Fruit fly (Drosophila melanogaster) S2 (cell line): ENCODE results near the gene Dpp10.

ENCODE experiments used
- CG8478 ChIP-seq: fragments of >200 bp; optimal IDR thresholded peaks from 2 replicates; lab custom pipeline; 2018
- CTCF ChIP-seq, 2 experiments: fragments of >200 bp; optimal IDR thresholded peaks; 2 replicates each; lab custom pipeline; 2018

The Dpp10 gene

DNA sequence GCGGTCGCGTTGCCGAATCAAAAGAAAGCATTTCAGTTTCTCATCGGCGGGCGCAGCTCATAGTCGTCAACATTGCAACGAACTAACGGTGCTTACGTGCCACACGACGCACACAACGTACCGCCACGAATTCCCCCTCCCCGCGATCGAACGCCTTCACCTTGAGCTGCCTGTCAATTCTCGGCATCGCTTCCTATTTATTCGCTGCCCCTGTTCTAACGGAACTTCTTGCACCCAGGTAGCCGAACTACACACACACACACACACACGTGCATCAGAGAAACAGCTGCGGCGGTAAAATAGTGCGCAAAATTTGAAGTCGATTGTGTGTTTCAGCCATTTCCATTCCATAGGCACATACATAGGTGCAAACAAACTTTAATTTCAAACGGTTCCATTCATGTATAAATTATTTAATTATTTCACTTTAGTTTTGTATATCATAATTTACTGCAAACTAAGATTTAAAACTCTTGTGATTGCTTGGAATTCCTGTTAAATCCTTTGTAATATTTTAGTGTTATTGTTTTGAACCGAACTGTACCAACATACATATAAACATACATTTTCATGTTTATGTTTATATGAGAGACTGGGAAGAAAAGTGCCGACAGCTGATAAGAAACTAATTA is 10.6 kb upstream of the Dpp10 start:
- TF ChIP-seq CG8478 (lab: Kevin White, UChicago): no peak
- TF ChIP-seq CTCF (optimal IDR thresholded peaks at IDR 0.05; lab: Kevin White, UChicago): no peak

DNA sequence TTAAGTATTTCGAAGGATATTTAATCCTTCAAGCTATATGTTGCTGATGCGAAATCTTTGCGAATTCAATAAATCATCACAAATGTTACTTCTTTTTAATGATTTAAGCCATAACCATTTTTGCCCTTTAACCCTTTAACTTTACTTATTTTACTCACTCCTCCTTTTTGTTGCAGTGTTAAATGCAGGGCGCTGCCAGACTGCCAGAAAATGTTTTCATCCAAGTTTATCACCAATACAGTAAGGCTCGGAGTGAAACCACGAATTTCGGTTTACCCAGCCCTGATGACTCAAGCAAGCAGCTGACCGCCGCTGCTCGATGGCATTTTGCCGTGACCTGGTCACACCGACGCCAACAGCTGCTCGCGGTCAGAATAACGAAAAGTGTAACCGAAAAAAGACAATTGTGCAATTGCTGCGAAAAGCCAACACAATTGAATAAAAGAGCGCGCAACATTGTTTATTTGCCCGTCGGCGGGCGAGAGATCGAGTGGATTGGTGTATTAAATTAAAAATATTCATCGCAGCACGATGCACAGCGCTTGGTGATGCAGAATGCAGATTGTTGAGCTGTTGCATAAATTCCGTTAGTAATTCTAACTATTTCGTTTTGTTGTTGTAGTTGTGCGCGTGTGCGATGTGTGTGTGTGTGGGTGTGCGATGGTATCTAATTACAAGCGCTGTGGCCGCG is 10.0 kb upstream of the Dpp10 start, which contains the start of gene CG11050:
CG11050 (plus strand) TSS at position 329 of the 691 bp plus-strand sequence.
- no peak for TF ChIP-seq CG8478 (lab: Kevin White, UChicago)
- peak; percentile 71 to 72 for TF ChIP-seq CTCF (optimal IDR thresholded peaks at IDR 0.05; lab: Kevin White, UChicago)

DNA sequence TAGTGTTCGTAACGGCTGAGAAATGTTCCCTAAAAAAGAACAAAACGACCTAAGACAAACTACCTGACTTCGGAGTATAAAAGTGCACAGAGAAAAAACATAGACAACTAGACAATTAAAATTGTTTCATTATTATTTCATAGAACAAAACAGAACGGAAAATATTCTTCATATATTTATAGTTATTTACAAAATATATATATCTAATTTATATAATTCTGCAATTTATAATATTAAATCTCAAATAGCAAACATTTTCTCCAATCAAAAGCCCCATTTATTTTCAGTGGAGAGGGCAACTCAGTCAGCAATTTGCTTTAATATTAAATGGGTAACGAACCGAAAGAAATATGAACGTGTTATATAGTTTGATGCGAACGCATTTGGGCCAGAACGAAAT is 5.8 kb downstream of the Dpp10 start:
- TF ChIP-seq CG8478 (lab: Kevin White, UChicago) (no peak), CTCF (optimal IDR thresholded peaks at IDR 0.05; lab: Kevin White, UChicago) (no peak)

DNA sequence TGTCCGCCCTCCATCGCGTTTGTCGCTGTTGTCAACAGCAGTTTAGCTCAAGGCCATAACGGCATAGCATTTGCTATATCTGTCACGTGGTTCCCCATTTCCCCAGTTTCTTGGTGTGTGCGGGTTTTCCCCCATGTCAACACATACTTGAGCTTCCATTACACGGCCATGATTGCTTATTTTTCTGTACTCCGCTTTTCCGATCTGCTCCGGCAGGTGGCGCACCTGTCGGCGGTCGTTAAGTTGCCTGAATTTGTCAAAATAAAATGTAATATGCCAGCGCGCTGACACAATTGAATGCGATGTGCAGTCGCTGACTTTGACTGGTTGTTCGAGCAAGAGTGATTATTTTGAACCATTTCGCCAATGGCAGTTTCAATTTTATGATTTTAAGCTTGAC is 16.5 kb downstream of the Dpp10 start:
- TF ChIP-seq CTCF (optimal IDR thresholded peaks at IDR 0.05; lab: Kevin White, UChicago) (peak; percentile 61 to 68), CG8478 (lab: Kevin White, UChicago) (no peak)

DNA sequence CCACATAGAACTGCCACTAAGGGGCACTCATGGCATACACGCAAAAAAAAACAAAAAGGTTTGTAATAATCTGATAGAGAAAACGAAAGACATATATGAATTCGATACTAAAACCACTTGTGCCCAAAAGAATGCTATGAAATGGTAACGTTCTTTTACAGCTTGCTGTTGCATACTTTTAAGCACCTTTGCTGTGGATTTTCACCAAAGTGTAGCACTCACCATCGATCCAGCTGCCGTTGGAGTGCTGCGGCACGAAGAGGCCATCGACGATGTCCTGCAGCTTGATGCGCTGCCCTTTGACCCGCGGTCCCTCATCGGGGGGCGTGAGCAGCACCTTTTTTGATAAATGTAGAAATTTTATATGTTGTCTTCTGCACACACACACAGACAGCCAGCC is 21.8 kb downstream of the Dpp10 start:
- TF ChIP-seq CTCF (optimal IDR thresholded peaks at IDR 0.05; lab: Kevin White, UChicago): no peak

DNA sequence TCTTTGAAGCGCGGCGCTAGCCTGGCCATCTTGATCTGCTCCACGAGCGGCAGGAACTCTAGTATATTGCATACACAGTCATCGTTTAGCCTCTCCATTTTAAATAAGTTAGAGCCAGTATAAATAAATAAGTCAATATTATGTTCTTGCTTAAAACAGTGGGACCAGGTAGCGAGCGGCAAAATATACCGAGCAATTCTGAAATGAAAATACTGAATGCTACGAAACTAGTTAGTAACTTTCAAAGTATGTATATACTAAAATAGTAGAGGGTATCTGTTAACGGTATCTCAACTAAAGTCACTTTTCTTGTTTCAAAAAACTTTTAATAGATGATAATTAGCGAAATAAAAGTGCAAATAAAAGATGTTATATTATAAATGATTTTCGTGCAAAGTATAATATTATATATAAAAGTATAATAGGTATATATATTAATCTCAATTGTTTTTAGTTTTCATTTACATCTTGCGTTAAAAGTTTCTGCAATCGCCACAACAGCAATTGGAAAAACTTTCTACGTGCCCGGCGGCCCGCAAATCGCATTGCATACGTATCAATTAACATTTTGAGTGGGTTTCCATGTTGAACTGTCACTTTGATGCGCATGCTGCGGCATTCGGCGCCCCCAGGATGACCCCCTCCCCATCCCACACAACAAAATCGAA is 34.7 kb downstream of the Dpp10 start, which contains the start of gene CG13766:
CG13766 (minus strand) TSS at position 162 of the 668 bp plus-strand sequence.
- TF ChIP-seq CTCF (optimal IDR thresholded peaks at IDR 0.05; lab: Kevin White, UChicago) (no peak), CG8478 (lab: Kevin White, UChicago) (no peak)

DNA sequence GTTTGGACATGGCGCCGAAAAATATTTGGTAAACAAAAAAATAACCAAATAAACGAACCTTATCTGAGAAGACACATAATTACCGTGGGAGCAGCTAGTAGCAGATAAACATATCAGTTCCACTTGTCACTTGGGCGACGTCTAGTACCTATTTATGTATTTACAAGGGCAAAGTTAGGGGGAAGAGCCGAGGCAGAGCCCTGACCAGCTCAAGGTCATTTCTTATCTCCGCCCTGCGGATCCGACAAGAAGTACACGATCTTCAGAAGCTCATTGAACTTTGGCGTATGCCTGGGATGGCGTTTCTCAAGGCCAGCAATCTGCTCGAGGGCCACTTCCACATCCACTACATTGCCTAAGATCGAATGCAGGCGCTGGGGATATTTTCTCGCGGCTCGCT is 35.9 kb downstream of the Dpp10 start:
- TF ChIP-seq CTCF (optimal IDR thresholded peaks at IDR 0.05; lab: Kevin White, UChicago): no peak
- no peak for TF ChIP-seq CG8478 (lab: Kevin White, UChicago)

DNA sequence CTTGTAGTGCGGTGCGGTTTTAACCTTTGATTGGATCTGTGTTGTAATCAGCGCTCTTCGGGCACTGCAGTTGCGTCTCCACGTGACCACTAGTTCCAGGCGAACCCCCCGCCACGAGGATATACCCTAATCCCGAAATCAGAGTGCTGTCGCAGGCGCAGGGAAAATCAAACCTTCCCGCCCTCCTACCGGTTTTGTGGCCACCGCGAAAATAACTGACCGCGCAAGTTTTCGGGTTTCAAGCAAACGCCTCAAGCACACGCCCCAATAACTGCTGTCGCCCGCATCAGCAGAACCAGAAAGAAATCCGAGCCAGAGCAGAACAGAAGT is 38.5 kb downstream of the Dpp10 start:
- TF ChIP-seq CTCF (optimal IDR thresholded peaks at IDR 0.05; lab: Kevin White, UChicago) (no peak), CG8478 (lab: Kevin White, UChicago) (no peak)

DNA sequence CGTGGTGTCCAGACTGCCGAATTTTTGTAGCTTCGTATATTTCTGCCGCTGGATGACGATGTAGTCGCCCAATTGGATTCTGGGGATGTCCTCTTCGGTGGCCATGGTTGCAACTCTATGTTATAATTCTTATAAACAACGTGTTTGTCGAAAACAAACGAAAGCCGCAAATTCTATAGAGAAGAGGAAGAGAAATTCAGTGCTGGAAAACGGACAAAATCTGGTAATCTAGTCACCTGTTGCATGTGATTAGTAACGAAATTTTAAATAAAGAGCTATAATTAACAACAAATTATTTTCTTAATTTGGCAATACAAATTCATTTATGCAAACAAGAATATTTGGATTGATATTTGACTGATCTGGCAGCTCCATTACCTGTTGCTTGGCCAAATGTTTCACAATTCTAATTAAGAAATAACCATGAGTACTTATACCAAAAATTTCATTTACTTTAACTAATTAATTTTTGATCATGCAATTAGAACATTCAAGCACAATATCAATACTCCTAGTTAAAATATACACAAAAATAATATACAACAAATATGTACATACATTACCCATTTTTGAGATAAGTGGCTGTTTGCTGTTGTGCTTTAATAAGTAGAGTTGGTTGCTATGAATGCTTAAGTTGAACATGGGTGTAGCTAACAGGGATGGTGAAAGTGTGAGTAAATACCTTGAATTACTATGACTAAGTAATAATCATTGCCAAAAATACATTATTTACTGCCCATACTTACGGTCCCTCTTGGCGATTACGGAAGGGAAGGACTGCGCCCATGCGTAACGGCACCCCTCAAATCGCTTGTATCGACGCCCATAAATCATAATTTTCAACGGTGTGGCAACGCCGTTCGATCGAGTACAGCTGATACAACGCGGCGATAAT is 39.2 kb downstream of the Dpp10 start, which contains the start of the genes Trmt6 and Ent2:
Trmt6 (minus strand) TSS at position 827 of the 895 bp plus-strand sequence.
Ent2 (plus strand) TSS at position 863 of the 895 bp plus-strand sequence.
- TF ChIP-seq CTCF (optimal IDR thresholded peaks at IDR 0.05; lab: Kevin White, UChicago) (peak in 1 of 2 experiments; percentile 11), CG8478 (lab: Kevin White, UChicago) (no peak)

DNA sequence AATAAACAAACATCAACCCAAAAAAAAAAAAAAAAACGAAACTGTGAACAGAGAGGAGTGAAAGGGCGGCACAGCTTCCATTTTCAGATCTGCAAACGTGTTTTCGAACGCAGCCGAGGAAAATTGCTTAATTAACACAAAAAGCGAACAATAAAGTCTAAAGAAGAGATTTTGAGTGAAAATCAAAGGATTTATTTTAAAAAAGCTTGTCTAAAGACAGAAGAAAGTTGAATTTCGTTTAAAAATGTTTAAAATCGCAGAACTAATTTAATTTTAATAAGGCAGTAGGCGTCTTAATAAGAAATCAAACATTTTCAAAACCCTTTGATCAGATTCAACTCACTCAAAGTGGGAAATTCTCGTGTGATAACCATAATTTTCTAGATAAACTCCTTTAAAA is 41.7 kb downstream of the Dpp10 start, which contains the start of gene COX5BL:
COX5BL (plus strand) TSS at position 301 of the 400 bp plus-strand sequence.
- TF ChIP-seq CG8478 (lab: Kevin White, UChicago): no peak
- no peak for TF ChIP-seq CTCF (optimal IDR thresholded peaks at IDR 0.05; lab: Kevin White, UChicago)

DNA sequence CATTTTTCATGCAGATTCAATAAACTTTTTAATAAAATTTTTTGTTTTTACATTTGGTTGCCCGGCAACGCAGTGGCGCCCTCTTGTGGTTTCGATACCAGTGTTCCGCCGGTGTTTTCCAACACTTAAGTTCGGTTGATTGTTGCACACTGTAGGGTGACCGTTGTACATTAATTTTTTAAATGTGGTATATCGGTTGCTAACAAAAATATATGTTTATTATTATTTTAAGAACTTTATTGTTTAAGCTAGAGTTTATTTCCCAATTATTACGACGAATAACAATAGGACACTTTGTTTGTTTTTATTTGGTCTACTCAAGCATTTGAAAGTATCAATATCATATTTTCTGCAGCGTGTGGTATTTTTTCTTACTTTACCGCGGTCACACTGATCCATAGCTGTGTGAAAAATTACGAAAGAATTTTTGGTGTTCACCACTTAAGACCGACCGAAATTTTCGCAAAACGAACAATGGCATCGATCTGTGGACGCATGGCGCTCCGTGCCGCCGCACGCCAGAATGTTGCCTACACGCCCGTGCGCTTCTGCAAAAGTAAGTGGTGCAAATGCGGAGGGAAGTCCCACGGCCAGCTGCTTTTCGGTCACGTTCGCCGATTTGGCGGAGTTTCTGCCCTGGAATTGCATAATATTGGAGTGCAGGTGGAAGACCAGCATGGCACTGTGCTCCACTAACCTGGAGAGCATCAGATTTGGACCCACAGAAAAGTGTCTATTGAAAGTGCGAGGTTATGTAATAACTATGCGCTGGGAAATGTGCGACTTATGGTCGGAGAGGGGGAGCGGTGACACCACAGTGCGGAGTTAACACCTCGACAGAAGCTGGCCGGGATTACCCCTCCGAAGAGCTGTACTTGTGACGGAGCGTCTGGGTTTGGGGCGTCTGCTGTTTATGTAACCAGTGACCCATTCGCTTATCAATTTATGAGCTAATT is 43.2 kb downstream of the Dpp10 start, which contains the start of the genes IFT52 and COX5B:
IFT52 (minus strand) TSS at position 74 of the 956 bp plus-strand sequence.
COX5B (plus strand) TSS at position 372 of the 956 bp plus-strand sequence.
- TF ChIP-seq CG8478 (lab: Kevin White, UChicago) (no peak), CTCF (optimal IDR thresholded peaks at IDR 0.05; lab: Kevin White, UChicago) (peak; percentile 71 to 91)

DNA sequence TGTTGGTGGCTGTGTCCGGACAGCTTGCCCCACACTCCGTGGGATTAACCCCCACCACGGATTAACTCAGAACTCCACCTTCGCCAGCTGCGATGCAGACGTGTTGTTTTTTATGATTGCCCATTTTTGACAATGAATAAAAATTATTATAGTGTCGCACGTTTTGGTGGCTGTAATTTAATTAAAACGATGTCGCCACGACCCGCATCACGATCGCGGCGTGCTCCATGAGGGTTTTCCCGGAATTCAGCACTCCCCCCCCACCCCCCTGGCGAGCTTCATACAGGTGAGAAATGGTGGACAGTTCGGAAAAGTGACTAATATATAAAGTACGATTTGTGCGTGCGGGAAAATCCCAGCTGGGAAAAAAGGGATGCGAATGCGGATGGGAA is 47.1 kb downstream of the Dpp10 start:
- no peak for TF ChIP-seq CTCF (optimal IDR thresholded peaks at IDR 0.05; lab: Kevin White, UChicago)
- no peak for TF ChIP-seq CG8478 (lab: Kevin White, UChicago)
